Worm (Caenorhabditis elegans): ENCODE measurements around the gene cpb-1.

Gene cpb-1

ce11 chrIII:9329266-9329665, 7.2 kb downstream of the cpb-1 start, which contains the start of gene C40H1.3:
TSS of gene C40H1.3 (minus strand) at chrIII:9329366.
- no peak for TF ChIP-seq ceh-82 (tag; optimal IDR thresholded peaks at IDR 0.05)
- TF ChIP-seq nhr-23 (tag; optimal IDR thresholded peaks at IDR 0.05) = no peak
- TF ChIP-seq nhr-237 (tag; optimal IDR thresholded peaks at IDR 0.05) = no peak
- no peak for TF ChIP-seq lin-39 (tag; optimal IDR thresholded peaks at IDR 0.05)
- TF ChIP-seq ztf-4 (tag; optimal IDR thresholded peaks at IDR 0.05) = no peak
- TF ChIP-seq aly-2 (tag; optimal IDR thresholded peaks at IDR 0.05) = no peak
- no peak for TF ChIP-seq hmg-11 (tag; optimal IDR thresholded peaks at IDR 0.05)
- TF ChIP-seq ama-1 (optimal IDR thresholded peaks at IDR 0.05) = no peak
- TF ChIP-seq nhr-11 (tag; optimal IDR thresholded peaks at IDR 0.05) = no peak
- TF ChIP-seq sea-2 (GFP tag; optimal IDR thresholded peaks at IDR 0.05) = no peak
- no peak for TF ChIP-seq fkh-10 (GFP tag; optimal IDR thresholded peaks at IDR 0.05)
- TF ChIP-seq jun-1 (tag; optimal IDR thresholded peaks at IDR 0.05) = no peak
- no peak for TF ChIP-seq nfya-1 (tag; optimal IDR thresholded peaks at IDR 0.05; ENCODE audit: insufficient read depth)
- no peak for TF ChIP-seq nhr-77 (tag; optimal IDR thresholded peaks at IDR 0.05)
- no peak for TF ChIP-seq R02D3.7 (tag; optimal IDR thresholded peaks at IDR 0.05)
- TF ChIP-seq mdl-1 (tag; optimal IDR thresholded peaks at IDR 0.05) = no peak

- TF ChIP-seq ceh-9 (tag; optimal IDR thresholded peaks at IDR 0.05) (no peak), unc-39 (tag; optimal IDR thresholded peaks at IDR 0.05) (no peak), ztf-4 (tag; optimal IDR thresholded peaks at IDR 0.05) (no peak), fos-1 (tag; optimal IDR thresholded peaks at IDR 0.05) (no peak), lin-15B (tag; optimal IDR thresholded peaks at IDR 0.05) (no peak), aly-2 (tag; optimal IDR thresholded peaks at IDR 0.05) (no peak), hmg-11 (tag; optimal IDR thresholded peaks at IDR 0.05) (no peak), ama-1 (optimal IDR thresholded peaks at IDR 0.05) (no peak), ceh-16 (tag; optimal IDR thresholded peaks at IDR 0.05) (no peak)
Observed at ce11 chrIII:9329790-9330366, 7.8 kb downstream of the cpb-1 start, which contains the start of gene ttr-5. TSS of gene ttr-5 (plus strand) at chrIII:9330316.

ce11 chrIII:9331084-9331564, 9.0 kb downstream of the cpb-1 start, which contains the start of gene ufc-1:
TSS of gene ufc-1 (plus strand) at chrIII:9331514.
- peak; percentile 37 for TF ChIP-seq pha-4 (tag; optimal IDR thresholded peaks at IDR 0.05)
- TF ChIP-seq nfya-1 (tag; optimal IDR thresholded peaks at IDR 0.05; ENCODE audit: insufficient read depth) = peak; percentile 49
- TF ChIP-seq ceh-82 (tag; optimal IDR thresholded peaks at IDR 0.05) = no peak

- no peak for TF ChIP-seq snpc-4 (tag; optimal IDR thresholded peaks at IDR 0.05)
- TF ChIP-seq elt-1 (tag; optimal IDR thresholded peaks at IDR 0.05) = no peak
- no peak for TF ChIP-seq mdl-1 (tag; optimal IDR thresholded peaks at IDR 0.05)
Observed at ce11 chrIII:9334174-9334573, 12.1 kb downstream of the cpb-1 start, which contains the start of gene elo-4. TSS of gene elo-4 (minus strand) at chrIII:9334274.

ce11 chrIII:9335076-9335475, 13.0 kb downstream of the cpb-1 start:
- TF ChIP-seq nhr-23 (tag; optimal IDR thresholded peaks at IDR 0.05) (peak; percentile 26), ztf-11 (tag; optimal IDR thresholded peaks at IDR 0.05) (no peak), ceh-82 (tag; optimal IDR thresholded peaks at IDR 0.05) (no peak), ceh-16 (tag; optimal IDR thresholded peaks at IDR 0.05) (no peak)

- no peak for TF ChIP-seq fos-1 (tag; optimal IDR thresholded peaks at IDR 0.05)
- TF ChIP-seq ceh-9 (tag; optimal IDR thresholded peaks at IDR 0.05) = no peak
- TF ChIP-seq nhr-77 (tag; optimal IDR thresholded peaks at IDR 0.05) = no peak
- no peak for TF ChIP-seq mdl-1 (tag; optimal IDR thresholded peaks at IDR 0.05)
- TF ChIP-seq zag-1 (tag; optimal IDR thresholded peaks at IDR 0.05) = no peak
- TF ChIP-seq jun-1 (tag; optimal IDR thresholded peaks at IDR 0.05) = no peak
- TF ChIP-seq ceh-28 (tag; optimal IDR thresholded peaks at IDR 0.05) = no peak
- no peak for TF ChIP-seq nhr-237 (tag; optimal IDR thresholded peaks at IDR 0.05)
- no peak for TF ChIP-seq skn-1 (tag; optimal IDR thresholded peaks at IDR 0.05)
Observed at ce11 chrIII:9336807-9337206, 14.7 kb downstream of the cpb-1 start.

- no peak for TF ChIP-seq elt-3 (tag; optimal IDR thresholded peaks at IDR 0.05)
Observed at ce11 chrIII:9337968-9338367, 15.9 kb downstream of the cpb-1 start.
